Worm (Caenorhabditis elegans) whole organism, L4 larva: ENCODE data around the gene C10B5.1.

Experiments
- snpc-1.2 ChIP-seq: fragments of 200-800 bp; sonication (Bioruptor generic); IDR thresholded peaks from 2 replicates; pipeline ENCODE4 v1.3.6; 2022; ENCODE audit warnings: missing genetic modification reagents, missing genetic modification characterization, missing compliant biosample characterization
- ztf-11 ChIP-seq: fragments of 150-350 bp; optimal IDR thresholded peaks from 2 replicates; lab custom pipeline; 2014; ENCODE audit warnings: missing biosample characterization, missing genetic modification characterization

DNA sequence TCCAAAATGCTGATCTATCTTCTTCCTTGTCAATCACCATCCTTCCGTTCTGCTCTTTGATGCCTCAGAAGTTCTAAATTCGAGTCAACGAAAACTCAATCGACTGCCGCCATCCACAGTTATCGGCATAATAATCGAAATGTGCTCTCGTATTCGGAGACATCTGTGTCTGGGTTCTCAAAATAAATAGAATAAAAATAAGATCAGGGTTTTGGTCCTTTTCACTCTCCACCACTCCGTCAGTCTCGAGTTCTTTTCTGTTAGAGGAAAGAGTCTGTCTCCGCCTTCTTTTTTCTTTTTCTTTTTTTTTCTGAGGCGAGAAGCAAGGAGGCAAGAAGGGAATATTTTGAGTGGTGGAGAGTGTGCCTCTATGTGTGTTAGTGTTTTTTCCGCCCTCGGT lies 42.7 kb downstream of the C10B5.1 start, which contains the start of gene F41E6.17:
- TF ChIP-seq snpc-1.2: no peak
- TF ChIP-seq ztf-11 (tag; lab: Kevin White, UChicago): no peak
